Fruit fly (Drosophila melanogaster): ENCODE results near the gene REPTOR.

dm6 chr3R:24604165-24604564, 21.5 kb upstream of the REPTOR start:
- TF ChIP-seq h (optimal IDR thresholded peaks at IDR 0.05), result no peak
- TF ChIP-seq Myc (optimal IDR thresholded peaks at IDR 0.05), result no peak
- no peak for TF ChIP-seq Sin3A (optimal IDR thresholded peaks at IDR 0.05)
- TF ChIP-seq ttk (optimal IDR thresholded peaks at IDR 0.05), result no peak
- TF ChIP-seq insv (optimal IDR thresholded peaks at IDR 0.05), result no peak

Measured in Kc167 (cell line).